Worm (Caenorhabditis elegans): ENCODE results near the gene F31F4.11.

The F31F4.11 gene

ce11 chrV:664337-664847 is at the start of gene F31F4.11, which contains the start of gene srh-266:
Gene F31F4.11 (minus strand): TSS chrV:664437.
Gene srh-266 (plus strand): TSS chrV:664797.
- TF ChIP-seq zip-8 (tag; optimal IDR thresholded peaks at IDR 0.05) (no peak), flh-1 (GFP tag; optimal IDR thresholded peaks at IDR 0.05) (no peak), blmp-1 (tag; optimal IDR thresholded peaks at IDR 0.05) (no peak), ham-2 (GFP tag; optimal IDR thresholded peaks at IDR 0.05) (no peak), nhr-12 (tag; optimal IDR thresholded peaks at IDR 0.05) (no peak), mab-5 (tag; optimal IDR thresholded peaks at IDR 0.05) (no peak), bed-3 (GFP tag; optimal IDR thresholded peaks at IDR 0.05) (no peak), snpc-4 (tag; optimal IDR thresholded peaks at IDR 0.05) (no peak), sptf-1 (tag; optimal IDR thresholded peaks at IDR 0.05) (no peak)

ce11 chrV:712882-713281 is 48.6 kb upstream of the F31F4.11 start, which contains the start of gene cyp-33C11:
Gene cyp-33C11 (minus strand): TSS chrV:712982.
- TF ChIP-seq elt-3 (tag; optimal IDR thresholded peaks at IDR 0.05), result no peak
- TF ChIP-seq nhr-28 (tag; optimal IDR thresholded peaks at IDR 0.05), result no peak
- no peak for TF ChIP-seq flh-1 (GFP tag; optimal IDR thresholded peaks at IDR 0.05)
- TF ChIP-seq lin-13 (tag; optimal IDR thresholded peaks at IDR 0.05), result no peak

ce11 chrV:708808-709207 is 44.6 kb upstream of the F31F4.11 start, which contains the start of gene srbc-39:
Gene srbc-39 (plus strand): TSS chrV:709108.
- no peak for TF ChIP-seq sptf-1 (tag; optimal IDR thresholded peaks at IDR 0.05)
- TF ChIP-seq ztf-11 (tag; optimal IDR thresholded peaks at IDR 0.05), result no peak
- TF ChIP-seq ceh-83 (GFP tag; optimal IDR thresholded peaks at IDR 0.05), result no peak
- TF ChIP-seq mls-2 (tag; optimal IDR thresholded peaks at IDR 0.05), result no peak
- TF ChIP-seq unc-39 (tag; optimal IDR thresholded peaks at IDR 0.05), result no peak
- no peak for TF ChIP-seq ceh-39 (tag; optimal IDR thresholded peaks at IDR 0.05)
- no peak for TF ChIP-seq flh-1 (GFP tag; optimal IDR thresholded peaks at IDR 0.05)

- no peak for TF ChIP-seq blmp-1 (tag; optimal IDR thresholded peaks at IDR 0.05)
- TF ChIP-seq mep-1 (tag; optimal IDR thresholded peaks at IDR 0.05), result no peak
- no peak for TF ChIP-seq unc-120 (tag; optimal IDR thresholded peaks at IDR 0.05; ENCODE audit: poor library complexity, severe bottlenecking)
- TF ChIP-seq lin-32 (GFP tag; optimal IDR thresholded peaks at IDR 0.05), result no peak
- no peak for TF ChIP-seq sem-2 (GFP tag; optimal IDR thresholded peaks at IDR 0.05)
- TF ChIP-seq ces-1 (GFP tag; optimal IDR thresholded peaks at IDR 0.05), result no peak
- TF ChIP-seq unc-39 (tag; optimal IDR thresholded peaks at IDR 0.05), result no peak
- no peak for TF ChIP-seq ham-2 (GFP tag; optimal IDR thresholded peaks at IDR 0.05)
- no peak for TF ChIP-seq elt-1 (tag; optimal IDR thresholded peaks at IDR 0.05; ENCODE audit: borderline replicate concordance, insufficient read depth)
- TF ChIP-seq elt-3 (tag; optimal IDR thresholded peaks at IDR 0.05), result no peak
- no peak for TF ChIP-seq nhr-76 (tag; optimal IDR thresholded peaks at IDR 0.05)
- no peak for TF ChIP-seq pha-4 (tag; optimal IDR thresholded peaks at IDR 0.05)
- TF ChIP-seq drap-1 (GFP tag; optimal IDR thresholded peaks at IDR 0.05), result no peak
Observed at ce11 chrV:706918-707317, 42.7 kb upstream of the F31F4.11 start, which contains the start of gene srbc-38. Gene srbc-38 (plus strand): TSS chrV:707218.

- TF ChIP-seq hlh-1 (tag; optimal IDR thresholded peaks at IDR 0.05) (no peak), mab-5 (tag; optimal IDR thresholded peaks at IDR 0.05) (no peak), nhr-2 (tag; optimal IDR thresholded peaks at IDR 0.05) (no peak), ces-1 (GFP tag; optimal IDR thresholded peaks at IDR 0.05) (no peak), ceh-39 (tag; optimal IDR thresholded peaks at IDR 0.05) (no peak), cnd-1 (tag; optimal IDR thresholded peaks at IDR 0.05) (no peak), sem-2 (GFP tag; optimal IDR thresholded peaks at IDR 0.05) (no peak), nhr-28 (tag; optimal IDR thresholded peaks at IDR 0.05) (no peak), nhr-237 (tag; optimal IDR thresholded peaks at IDR 0.05) (no peak), mep-1 (tag; optimal IDR thresholded peaks at IDR 0.05) (no peak), ceh-43 (GFP tag; optimal IDR thresholded peaks at IDR 0.05) (no peak), mls-2 (tag; optimal IDR thresholded peaks at IDR 0.05) (no peak), ceh-83 (GFP tag; optimal IDR thresholded peaks at IDR 0.05) (no peak), lin-13 (tag; optimal IDR thresholded peaks at IDR 0.05) (no peak)
Observed at ce11 chrV:702260-702659, 38.0 kb upstream of the F31F4.11 start, which contains the start of gene srbc-37. Gene srbc-37 (plus strand): TSS chrV:702560.
